Worm (Caenorhabditis elegans) whole organism, L4 larva: Measurements from ENCODE around the gene clec-186.

Source experiments
- F26F4.8 ChIP-seq: fragments of 200-800 bp; sonication (Bioruptor generic); conservative IDR thresholded peaks from 2 replicates; pipeline ENCODE4 v1.3.6; 2022; ENCODE audit warnings: missing genetic modification characterization, missing compliant biosample characterization
- F49E8.2 ChIP-seq: sonication (generic microtip); optimal IDR thresholded peaks from 2 replicates; lab custom pipeline; 2016; ENCODE audit warnings: missing compliant biosample characterization, mild to moderate bottlenecking, missing genetic modification characterization, borderline replicate concordance
- R02D3.7 ChIP-seq: fragments of 150-350 bp; sonication (generic microtip); optimal IDR thresholded peaks from 3 replicates; lab custom pipeline; 2014; ENCODE audit warnings: missing biosample characterization, missing genetic modification characterization
- T26A8.4 ChIP-seq: fragments of 200-800 bp; sonication (Bioruptor generic); IDR thresholded peaks from 2 replicates; pipeline ENCODE4 v1.3.6; 2022; ENCODE audit warnings: missing genetic modification characterization, missing compliant biosample characterization
- Y105C5A.15 ChIP-seq: fragments of 200-800 bp; sonication (Bioruptor generic); IDR thresholded peaks from 2 replicates; pipeline ENCODE4 v1.3.6; 2022; ENCODE audit warnings: missing genetic modification characterization, missing compliant biosample characterization
- Y48G9A.11 ChIP-seq: fragments of 200-800 bp; sonication (Bioruptor generic); IDR thresholded peaks from 2 replicates; pipeline ENCODE4 v1.3.6; 2022; ENCODE audit warnings: missing genetic modification reagents, missing genetic modification characterization, missing compliant biosample characterization
- ZK546.5 ChIP-seq, 2 experiments: sonication (generic microtip); optimal IDR thresholded peaks; 2 replicates each; lab custom pipeline; 2017; ENCODE audit warnings: missing biosample characterization in 2 of 2, missing genetic modification characterization in 2 of 2
- aha-1 ChIP-seq: fragments of 150-350 bp; peaks from one replicate; lab custom pipeline; 2014; ENCODE audit warnings: missing biosample characterization, missing genetic modification characterization
- aly-2 ChIP-seq: sonication (generic microtip); optimal IDR thresholded peaks from 2 replicates; lab custom pipeline; 2018; ENCODE audit warnings: missing biosample characterization, missing genetic modification characterization
- ama-1 ChIP-seq: fragments of 150-350 bp; optimal IDR thresholded peaks from 2 replicates; lab custom pipeline; 2014; ENCODE audit warnings: inconsistent platforms, mixed read lengths
- ceh-20 ChIP-seq: fragments of 200-800 bp; sonication (Bioruptor generic); IDR thresholded peaks from 2 replicates; pipeline ENCODE4 v1.3.6; 2022; ENCODE audit warnings: missing genetic modification reagents, missing genetic modification characterization, missing compliant biosample characterization
- daf-16 ChIP-seq, 3 experiments: sonication (generic microtip); optimal IDR thresholded peaks; 2 replicates each; lab custom pipeline; 2016 to 2017; ENCODE audit warnings: missing genetic modification characterization in 3 of 3, missing genetic modification reagents in 3 of 3, mild to moderate bottlenecking in 2 of 3, missing compliant biosample characterization in 2 of 3, missing biosample characterization in 1 of 3, moderate library complexity in 1 of 3
- daf-8 ChIP-seq: fragments of 200-800 bp; sonication (Bioruptor generic); IDR thresholded peaks from 2 replicates; pipeline ENCODE4 v1.3.6; 2022; ENCODE audit warnings: missing genetic modification characterization, missing compliant biosample characterization
- dmd-6 ChIP-seq: fragments of 200-800 bp; sonication (Bioruptor generic); IDR thresholded peaks from 2 replicates; pipeline ENCODE4 v1.3.6; 2022; ENCODE audit warnings: missing genetic modification reagents, missing genetic modification characterization, missing compliant biosample characterization
- dpl-1 ChIP-seq: fragments of 150-350 bp; optimal IDR thresholded peaks from 2 replicates; lab custom pipeline; 2014; ENCODE audit warnings: missing biosample characterization, missing genetic modification reagents, missing genetic modification characterization
- duxl-1 ChIP-seq: sonication (generic microtip); optimal IDR thresholded peaks from 2 replicates; lab custom pipeline; 2016; ENCODE audit warnings: mild to moderate bottlenecking, missing genetic modification characterization, moderate library complexity, missing compliant biosample characterization; ENCODE audit not compliant: poor library complexity
- dve-1 ChIP-seq: sonication (generic microtip); optimal IDR thresholded peaks from 2 replicates; lab custom pipeline; 2017; ENCODE audit warnings: antibody characterized with exemption, mild to moderate bottlenecking, missing genetic modification characterization, missing compliant biosample characterization; ENCODE audit not compliant: insufficient read depth
- egl-43 ChIP-seq: fragments of 200-800 bp; sonication (Bioruptor generic); IDR thresholded peaks from 2 replicates; pipeline ENCODE4 v1.3.6; 2022; ENCODE audit warnings: missing genetic modification reagents, missing genetic modification characterization, missing compliant biosample characterization
- fkh-10 ChIP-seq: fragments of 150-350 bp; optimal IDR thresholded peaks from 2 replicates; lab custom pipeline; 2014; ENCODE audit warnings: missing biosample characterization, missing genetic modification reagents, missing genetic modification characterization
- gei-8 ChIP-seq: fragments of 200-800 bp; sonication (Bioruptor generic); optimal IDR thresholded peaks from 2 replicates; lab custom pipeline; 2018; ENCODE audit warnings: mild to moderate bottlenecking, missing genetic modification characterization, missing compliant biosample characterization
- hlh-11 ChIP-seq: fragments of 200-800 bp; sonication (Bioruptor generic); optimal IDR thresholded peaks from 2 replicates; lab custom pipeline; 2018; ENCODE audit warnings: mild to moderate bottlenecking, missing genetic modification characterization, missing compliant biosample characterization
- lin-1 ChIP-seq: fragments of 200-800 bp; sonication (Bioruptor generic); IDR thresholded peaks from 2 replicates; pipeline ENCODE4 v1.3.6; 2022; ENCODE audit warnings: missing genetic modification reagents, missing genetic modification characterization, missing compliant biosample characterization
- lsy-2 ChIP-seq, 2 experiments: fragments of 150-350 bp in 1 of 2; sonication (generic microtip) in 1 of 2; optimal IDR thresholded peaks; 2 replicates each; lab custom pipeline; 2014 to 2017; ENCODE audit warnings: missing biosample characterization in 2 of 2, missing genetic modification characterization in 2 of 2
- mdl-1 ChIP-seq, 2 experiments: fragments of 150-350 bp in 1 of 2; sonication (generic microtip) in 1 of 2; optimal IDR thresholded peaks; 2 replicates each; lab custom pipeline; 2014 to 2017; ENCODE audit warnings: missing biosample characterization in 2 of 2, missing genetic modification characterization in 2 of 2
- mdt-29 ChIP-seq: fragments of 200-800 bp; sonication (Bioruptor generic); IDR thresholded peaks from 2 replicates; pipeline ENCODE4 v1.3.6; 2022; ENCODE audit warnings: missing genetic modification reagents, missing genetic modification characterization, missing compliant biosample characterization
- mep-1 ChIP-seq: fragments of 150-350 bp; sonication (generic microtip); optimal IDR thresholded peaks from 3 replicates; lab custom pipeline; 2014; ENCODE audit warnings: missing biosample characterization, missing genetic modification characterization
- mxl-2 ChIP-seq: fragments of 200-800 bp; sonication (Bioruptor generic); conservative IDR thresholded peaks from 2 replicates; pipeline ENCODE4 v1.3.6; 2022; ENCODE audit warnings: missing genetic modification reagents, missing genetic modification characterization, missing compliant biosample characterization
- mxl-3 ChIP-seq: fragments of 200-800 bp; sonication (Bioruptor generic); optimal IDR thresholded peaks from 2 replicates; lab custom pipeline; 2018; ENCODE audit warnings: mild to moderate bottlenecking, missing genetic modification characterization, missing compliant biosample characterization
- nhr-25 ChIP-seq: sonication (generic microtip); optimal IDR thresholded peaks from 2 replicates; lab custom pipeline; 2017; ENCODE audit warnings: missing genetic modification characterization, mild to moderate bottlenecking, missing compliant biosample characterization, antibody characterized with exemption, moderate library complexity, borderline replicate concordance; ENCODE audit not compliant: insufficient read depth
- nhr-28 ChIP-seq: fragments of 150-350 bp; optimal IDR thresholded peaks from 2 replicates; lab custom pipeline; 2014; ENCODE audit warnings: missing biosample characterization, missing genetic modification characterization
- nhr-48 ChIP-seq: sonication (generic microtip); optimal IDR thresholded peaks from 2 replicates; lab custom pipeline; 2016; ENCODE audit warnings: mild to moderate bottlenecking, missing genetic modification characterization, missing compliant biosample characterization
- nhr-6 ChIP-seq: fragments of 150-350 bp; optimal IDR thresholded peaks from 2 replicates; lab custom pipeline; 2014; ENCODE audit warnings: missing biosample characterization, missing genetic modification characterization
- nhr-76 ChIP-seq: fragments of 150-350 bp; optimal IDR thresholded peaks from 2 replicates; lab custom pipeline; 2014; ENCODE audit warnings: missing biosample characterization, missing genetic modification characterization
- pha-4 ChIP-seq, 2 experiments: fragments of 150-350 bp in 1 of 2; fragments of 200-800 bp in 1 of 2; sonication (Bioruptor generic) in 1 of 2; IDR thresholded peaks in 1 of 2; optimal IDR thresholded peaks in 1 of 2; 2 replicates each; pipeline versions ENCODE4 v1.3.6 to Lab custom; 2014 to 2022; ENCODE audit warnings: missing genetic modification characterization in 2 of 2, missing genetic modification reagents in 2 of 2, missing biosample characterization in 1 of 2, missing compliant biosample characterization in 1 of 2
- pqm-1 ChIP-seq: sonication (generic microtip); optimal IDR thresholded peaks from 2 replicates; lab custom pipeline; 2017; ENCODE audit warnings: missing biosample characterization, missing genetic modification characterization
- sdz-12 ChIP-seq: fragments of 200-800 bp; sonication (Bioruptor generic); optimal IDR thresholded peaks from 2 replicates; lab custom pipeline; 2018; ENCODE audit warnings: mild to moderate bottlenecking, missing genetic modification characterization, missing compliant biosample characterization
- set-16 ChIP-seq: fragments of 200-800 bp; sonication (Bioruptor generic); IDR thresholded peaks from 2 replicates; pipeline ENCODE4 v1.3.6; 2022; ENCODE audit warnings: missing genetic modification reagents, missing genetic modification characterization, missing compliant biosample characterization
- snpc-4 ChIP-seq: fragments of 150-350 bp; optimal IDR thresholded peaks from 2 replicates; lab custom pipeline; 2014; ENCODE audit warnings: missing biosample characterization, missing genetic modification characterization
- spr-1 ChIP-seq: sonication (generic microtip); optimal IDR thresholded peaks from 2 replicates; lab custom pipeline; 2016; ENCODE audit warnings: mild to moderate bottlenecking, missing genetic modification characterization, missing compliant biosample characterization
- tra-1 ChIP-seq: fragments of 200-800 bp; sonication (Bioruptor generic); IDR thresholded peaks from 2 replicates; pipeline ENCODE4 v1.3.6; 2022; ENCODE audit warnings: missing genetic modification reagents, missing genetic modification characterization, missing compliant biosample characterization
- unc-62 ChIP-seq, 3 experiments: fragments of 150-350 bp in 1 of 3; sonication (generic microtip); optimal IDR thresholded peaks in 2 of 3; peaks in 1 of 3; 1 replicate in 1 of 3; 2 replicates in 2 of 3; lab custom pipeline; 2014 to 2017; ENCODE audit warnings: missing biosample characterization in 3 of 3, missing genetic modification characterization in 3 of 3, missing genetic modification reagents in 3 of 3, missing genotype in 1 of 3
- zag-1 ChIP-seq: fragments of 150-350 bp; optimal IDR thresholded peaks from 2 replicates; lab custom pipeline; 2014; ENCODE audit warnings: missing biosample characterization, missing genetic modification characterization
- zip-11 ChIP-seq: fragments of 200-800 bp; sonication (Bioruptor generic); IDR thresholded peaks from 2 replicates; pipeline ENCODE4 v1.3.6; 2022; ENCODE audit warnings: missing genetic modification characterization, missing compliant biosample characterization

Gene clec-186

DNA sequence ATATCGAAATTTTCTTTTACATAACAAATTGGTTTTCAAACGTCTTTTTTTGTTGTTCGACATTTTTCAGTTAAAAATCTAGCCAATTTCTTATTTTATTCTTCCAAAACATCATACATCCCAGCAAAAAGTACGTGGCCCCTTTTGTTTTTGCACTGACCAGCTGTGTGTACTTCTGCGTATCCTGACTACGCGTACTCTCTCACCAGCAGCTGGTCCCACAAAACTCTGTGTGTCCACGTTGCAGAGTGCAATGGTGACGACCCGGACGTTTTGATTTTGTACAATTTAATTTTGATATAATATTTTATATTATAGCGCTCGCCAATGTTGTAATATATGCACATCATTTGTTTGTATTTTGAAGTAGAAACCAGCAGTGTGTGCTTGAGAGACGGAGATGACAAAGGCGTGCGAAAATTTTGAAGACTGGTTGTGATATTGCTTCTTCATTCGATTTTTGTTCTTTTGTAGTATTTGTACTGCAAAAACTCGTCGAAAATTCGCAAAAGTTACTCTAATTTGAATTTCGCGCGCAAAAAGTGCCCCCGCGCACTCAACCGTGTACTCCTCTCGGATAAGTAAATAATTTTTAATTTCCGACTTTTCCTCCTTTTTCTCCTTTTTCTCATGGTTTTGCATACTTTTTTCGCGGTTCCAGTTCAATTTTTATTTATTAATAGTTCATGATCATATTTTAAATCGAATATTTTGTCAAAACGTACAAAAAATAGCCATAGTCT, 11.4 kb upstream of the clec-186 start (continued):
- TF ChIP-seq pha-4 (GFP tag; IDR thresholded peaks at IDR 0.05; lab: Robert Waterston, UW) (peak; percentile 15; the same call in 1 of the 2 replicates), pha-4 (tag; optimal IDR thresholded peaks at IDR 0.05; lab: Kevin White, UChicago) (no peak), spr-1 (no peak), dve-1 (no peak), snpc-4 (no peak), aha-1 (no peak), hlh-11 (peak; percentile 25)
- TF ChIP-seq, all 104 proteins: peak for 7

DNA sequence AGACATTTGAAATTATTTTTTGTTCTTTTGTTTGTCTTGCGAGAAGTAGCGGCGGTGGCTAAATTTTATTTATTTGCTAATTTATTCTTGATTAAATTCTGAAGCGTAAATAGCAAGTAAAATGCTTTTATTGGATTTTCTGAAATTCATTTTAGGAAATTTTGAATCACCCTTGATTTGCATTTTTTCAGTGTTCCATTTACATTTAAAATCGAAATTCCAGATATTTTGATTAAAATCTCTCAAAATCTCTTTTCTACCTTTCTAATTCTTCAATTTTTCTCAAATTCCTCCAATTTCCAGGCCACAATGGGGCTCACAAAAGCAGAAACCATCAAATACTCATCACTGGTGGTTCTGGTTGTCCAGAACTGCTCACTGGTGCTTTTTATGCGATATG, 10.7 kb upstream of the clec-186 start, which contains the start of gene nstp-5:
Gene nstp-5 (plus strand): TSS at position 301 of the 400 bp plus-strand sequence.
- peak; percentile 41 for TF ChIP-seq aha-1
- TF ChIP-seq F49E8.2 = no peak

DNA sequence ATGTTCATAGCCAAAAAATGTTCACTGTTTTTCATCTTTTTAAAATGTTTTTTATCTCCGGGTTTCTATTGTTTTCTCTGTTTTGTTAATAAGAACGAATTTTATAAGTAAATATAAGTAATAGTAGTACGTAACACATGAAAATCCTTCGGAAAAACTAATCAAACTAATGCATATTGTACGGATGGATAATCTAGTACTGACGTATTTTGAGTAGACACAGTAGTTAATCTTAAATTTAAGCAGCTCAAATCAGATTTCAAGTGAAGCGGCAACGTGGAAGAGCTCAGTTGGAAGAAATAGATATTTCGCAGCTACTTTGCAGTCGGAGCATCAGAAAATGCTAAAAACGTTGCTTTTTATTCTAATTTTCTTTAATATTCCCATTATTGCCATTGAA, 6.1 kb upstream of the clec-186 start, which contains the start of gene gcy-18:
Gene gcy-18 (plus strand): TSS at position 301 of the 400 bp plus-strand sequence.
- TF ChIP-seq mep-1 (tag; lab: Kevin White, UChicago) (no peak), unc-62 (GFP tag; optimal IDR thresholded peaks at IDR 0.05 in 1 of 2; lab: Kevin White, UChicago) (peak in 1 of 2 experiments; percentile 77), unc-62 (tag; optimal IDR thresholded peaks at IDR 0.05; lab: Kevin White, UChicago) (no peak)

DNA sequence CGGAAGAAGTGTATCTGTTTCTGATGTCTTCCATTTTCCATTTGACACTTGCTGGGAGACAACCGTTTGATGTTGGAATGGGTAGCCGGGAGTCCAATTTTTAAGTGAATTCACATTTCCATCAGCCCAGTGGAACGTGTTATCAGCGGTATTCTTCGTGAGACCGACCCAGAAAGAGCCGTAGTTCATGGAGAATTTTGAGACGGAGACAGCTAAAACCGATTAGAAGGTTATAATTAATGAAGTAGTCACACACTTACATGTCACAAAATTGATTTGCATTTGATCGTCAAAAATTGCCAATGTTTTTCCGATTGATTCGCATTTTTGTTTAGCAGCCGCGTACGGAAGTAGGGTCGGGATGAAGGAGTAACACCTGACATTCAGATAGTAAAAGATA, 3.5 kb downstream of the clec-186 start:
- TF ChIP-seq lsy-2 (tag; optimal IDR thresholded peaks at IDR 0.05; lab: Kevin White, UChicago) (no peak), lin-1 (no peak), hlh-11 (peak; percentile 44), sdz-12 (no peak), mdt-29 (GFP tag; lab: Robert Waterston, UW) (no peak), nhr-28 (tag; lab: Kevin White, UChicago) (peak; percentile 11), T26A8.4 (GFP tag; lab: Robert Waterston, UW) (no peak), fkh-10 (GFP tag; lab: Kevin White, UChicago) (no peak), nhr-76 (no peak), mdl-1 (tag; optimal IDR thresholded peaks at IDR 0.05; lab: Kevin White, UChicago) (no peak), spr-1 (no peak), gei-8 (no peak), dpl-1 (GFP tag; lab: Kevin White, UChicago) (no peak), R02D3.7 (tag; lab: Kevin White, UChicago) (no peak), egl-43 (GFP tag; lab: Robert Waterston, UW) (no peak), set-16 (GFP tag; lab: Robert Waterston, UW) (no peak), zip-11 (no peak), nhr-6 (tag; lab: Kevin White, UChicago) (no peak), daf-16 (GFP tag; optimal IDR thresholded peaks at IDR 0.05; lab: Kevin White, UChicago) (no peak), daf-16 (tag; optimal IDR thresholded peaks at IDR 0.05; lab: Kevin White, UChicago) (no peak), pqm-1 (tag; lab: Kevin White, UChicago) (peak; percentile 73), ama-1 (lab: Kevin White, UChicago) (no peak), Y48G9A.11 (GFP tag; lab: Robert Waterston, UW) (no peak), zag-1 (tag; lab: Kevin White, UChicago) (no peak), F26F4.8 (GFP tag; lab: Robert Waterston, UW) (no peak), dmd-6 (GFP tag; lab: Robert Waterston, UW) (peak; percentile 71; the same call in 1 of the 2 replicates), aly-2 (tag; lab: Kevin White, UChicago) (no peak), ZK546.5 (tag; optimal IDR thresholded peaks at IDR 0.05; lab: Kevin White, UChicago) (no peak), nhr-25 (tag; lab: Kevin White, UChicago) (no peak), daf-8 (GFP tag; lab: Robert Waterston, UW) (no peak), tra-1 (GFP tag; lab: Robert Waterston, UW) (no peak), Y105C5A.15 (GFP tag; lab: Robert Waterston, UW) (no peak), dve-1 (no peak), mxl-3 (GFP tag; lab: Kevin White, UChicago) (no peak), nhr-48 (peak; percentile 4), duxl-1 (no peak), mxl-2 (GFP tag; lab: Robert Waterston, UW) (no peak), ceh-20 (GFP tag; lab: Robert Waterston, UW) (no peak)
